Worm (Caenorhabditis elegans) whole organism, L3 larva: ENCODE measurements around the gene T28C12.15.

Experiments used
- R02D3.7 ChIP-seq: fragments of 150-350 bp; optimal IDR thresholded peaks from 2 replicates; lab custom pipeline; 2014; ENCODE audit warnings: missing biosample characterization, missing genetic modification characterization
- aly-2 ChIP-seq: fragments of 150-350 bp; optimal IDR thresholded peaks from 2 replicates; lab custom pipeline; 2014; ENCODE audit warnings: missing biosample characterization, missing genetic modification characterization
- daf-12 ChIP-seq: fragments of 150-350 bp; optimal IDR thresholded peaks from 2 replicates; lab custom pipeline; 2014; ENCODE audit warnings: missing biosample characterization, missing genetic modification reagents, missing genetic modification characterization
- elt-2 ChIP-seq: sonication (generic microtip); optimal IDR thresholded peaks from 2 replicates; lab custom pipeline; 2016; ENCODE audit warnings: missing genetic modification reagents, mild to moderate bottlenecking, missing genetic modification characterization, missing compliant biosample characterization
- fkh-10 ChIP-seq: sonication (generic microtip); optimal IDR thresholded peaks from 2 replicates; lab custom pipeline; 2017; ENCODE audit warnings: missing biosample characterization, missing genetic modification reagents, missing genetic modification characterization
- lsy-12 ChIP-seq: sonication (generic microtip); optimal IDR thresholded peaks from 2 replicates; lab custom pipeline; 2016; ENCODE audit warnings: mild to moderate bottlenecking, missing genetic modification characterization, missing compliant biosample characterization
- nhr-11 ChIP-seq: fragments of 150-350 bp; optimal IDR thresholded peaks from 2 replicates; lab custom pipeline; 2014; ENCODE audit warnings: missing biosample characterization, missing genetic modification characterization
- nhr-76 ChIP-seq: fragments of 150-350 bp; sonication (generic microtip); optimal IDR thresholded peaks from 5 replicates; lab custom pipeline; 2014; ENCODE audit warnings: missing biosample characterization, missing genetic modification characterization
- pha-4 ChIP-seq: fragments of 150-350 bp; optimal IDR thresholded peaks from 2 replicates; lab custom pipeline; 2014; ENCODE audit warnings: missing biosample characterization, missing genetic modification reagents, missing genetic modification characterization
- unc-62 ChIP-seq: fragments of 150-350 bp; sonication (generic microtip); optimal IDR thresholded peaks from 4 replicates; lab custom pipeline; 2014; ENCODE audit warnings: missing biosample characterization, missing genetic modification reagents, missing genetic modification characterization

ce11 chrV:6321733-6322198, at the start of gene T28C12.15:
- TF ChIP-seq pha-4 (tag; lab: Kevin White, UChicago) (no peak), fkh-10 (no peak), unc-62 (GFP tag; lab: Kevin White, UChicago) (no peak), aly-2 (tag; lab: Kevin White, UChicago) (no peak), R02D3.7 (tag; lab: Kevin White, UChicago) (no peak), elt-2 (tag; lab: Kevin White, UChicago) (no peak), daf-12 (tag; lab: Kevin White, UChicago) (no peak), nhr-76 (tag; lab: Kevin White, UChicago) (no peak), nhr-11 (no peak), lsy-12 (tag; lab: Kevin White, UChicago) (no peak)
